Worm (Caenorhabditis elegans): ENCODE data around the gene C07E3.9.

DNA sequence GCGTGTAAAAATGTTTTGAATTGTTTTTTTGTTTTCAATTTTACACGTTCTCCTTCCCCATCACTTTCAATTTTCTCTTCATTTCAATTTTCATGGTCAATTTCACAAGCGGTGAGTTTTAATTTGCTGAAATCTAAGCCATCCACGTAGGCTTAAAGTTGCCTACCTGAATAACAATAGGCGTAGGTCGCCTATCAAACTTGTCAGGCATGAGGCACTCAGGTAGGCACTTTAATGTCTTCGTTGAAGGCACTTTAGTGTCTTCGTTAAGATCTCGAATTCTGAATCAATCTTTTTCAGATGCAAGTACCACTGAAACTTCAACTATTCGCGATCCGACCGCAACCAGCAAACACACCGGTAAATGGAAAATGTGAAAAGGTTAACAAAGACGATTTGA, 41.2 kb upstream of the C07E3.9 start, which contains the start of gene ZK970.8:
- no peak for TF ChIP-seq him-1 (tag; optimal IDR thresholded peaks at IDR 0.05)
- TF ChIP-seq dpl-1 (GFP tag; optimal IDR thresholded peaks at IDR 0.05): no peak
- no peak for TF ChIP-seq ztf-6 (GFP tag; IDR thresholded peaks at IDR 0.05)
